Worm (Caenorhabditis elegans) whole organism, late embryonic: Measurements from ENCODE around the gene F56F11.4.
"Not testable (repeated sequence)": the region's sequence is repeated elsewhere in the genome, so short reads cannot be mapped to it uniquely, and the experiment has no call there.

ENCODE experiments used
- T23F11.4 ChIP-seq: fragments of 200-800 bp; sonication (Bioruptor generic); optimal IDR thresholded peaks from 2 replicates; lab custom pipeline; 2018; ENCODE audit warnings: mild to moderate bottlenecking, missing genetic modification characterization, missing compliant biosample characterization
- ama-1 ChIP-seq: fragments of 150-350 bp; optimal IDR thresholded peaks from 2 replicates; lab custom pipeline; 2014
- ceh-14 ChIP-seq: sonication (generic microtip); optimal IDR thresholded peaks from 2 replicates; lab custom pipeline; 2016; ENCODE audit warnings: missing genotype, missing genetic modification characterization, missing compliant biosample characterization
- ceh-22 ChIP-seq: sonication (generic microtip); optimal IDR thresholded peaks from 2 replicates; lab custom pipeline; 2017; ENCODE audit warnings: missing biosample characterization, missing genetic modification characterization
- ceh-30 ChIP-seq: fragments of 150-350 bp; optimal IDR thresholded peaks from 2 replicates; lab custom pipeline; 2014; ENCODE audit warnings: missing biosample characterization, missing genetic modification characterization
- ceh-31 ChIP-seq: sonication (generic microtip); optimal IDR thresholded peaks from 2 replicates; lab custom pipeline; 2016; ENCODE audit warnings: missing genetic modification characterization, missing compliant biosample characterization
- ceh-34 ChIP-seq: sonication (generic microtip); optimal IDR thresholded peaks from 2 replicates; lab custom pipeline; 2016; ENCODE audit warnings: mild to moderate bottlenecking, missing genetic modification characterization, missing compliant biosample characterization
- ceh-45 ChIP-seq: fragments of 200-800 bp; sonication (Bioruptor generic); IDR thresholded peaks from 2 replicates; pipeline ENCODE4 v1.3.6; 2022; ENCODE audit warnings: missing genetic modification reagents, missing genetic modification characterization, missing compliant biosample characterization
- ceh-48 ChIP-seq: sonication (generic microtip); optimal IDR thresholded peaks from 2 replicates; lab custom pipeline; 2016; ENCODE audit warnings: missing genetic modification characterization, inconsistent platforms, missing compliant biosample characterization
- ceh-9 ChIP-seq: sonication (generic microtip); optimal IDR thresholded peaks from 2 replicates; lab custom pipeline; 2016; ENCODE audit warnings: mild to moderate bottlenecking, missing genetic modification characterization, inconsistent platforms, missing compliant biosample characterization
- che-1 ChIP-seq: sonication (generic microtip); optimal IDR thresholded peaks from 2 replicates; lab custom pipeline; 2016; ENCODE audit warnings: mild to moderate bottlenecking, missing genetic modification characterization, missing compliant biosample characterization
- dmd-4 ChIP-seq: sonication (generic microtip); optimal IDR thresholded peaks from 2 replicates; lab custom pipeline; 2016; ENCODE audit warnings: borderline replicate concordance, missing genetic modification characterization, missing compliant biosample characterization
- elt-2 ChIP-seq: sonication (generic microtip); optimal IDR thresholded peaks from 2 replicates; lab custom pipeline; 2016; ENCODE audit warnings: missing genetic modification reagents, missing genetic modification characterization, missing compliant biosample characterization
- fax-1 ChIP-seq: sonication (generic microtip); optimal IDR thresholded peaks from 2 replicates; lab custom pipeline; 2016; ENCODE audit warnings: missing genotype, missing genetic modification characterization, missing compliant biosample characterization
- hlh-13 ChIP-seq: fragments of 200-800 bp; sonication (Bioruptor generic); optimal IDR thresholded peaks from 2 replicates; lab custom pipeline; 2018; ENCODE audit warnings: mild to moderate bottlenecking, missing genetic modification characterization, missing compliant biosample characterization
- hlh-6 ChIP-seq: sonication (generic microtip); optimal IDR thresholded peaks from 2 replicates; lab custom pipeline; 2016; ENCODE audit warnings: missing genotype, missing genetic modification characterization, missing compliant biosample characterization
- madf-2 ChIP-seq: sonication (generic microtip); optimal IDR thresholded peaks from 2 replicates; lab custom pipeline; 2017; ENCODE audit warnings: missing genetic modification characterization, missing compliant biosample characterization
- mec-3 ChIP-seq: sonication (generic microtip); optimal IDR thresholded peaks from 2 replicates; lab custom pipeline; 2016; ENCODE audit warnings: borderline replicate concordance, missing genetic modification characterization, missing compliant biosample characterization
- nhr-232 ChIP-seq: sonication (generic microtip); optimal IDR thresholded peaks from 2 replicates; lab custom pipeline; 2016; ENCODE audit warnings: missing genetic modification characterization, missing compliant biosample characterization
- odd-2 ChIP-seq: sonication (generic microtip); optimal IDR thresholded peaks from 2 replicates; lab custom pipeline; 2017; ENCODE audit warnings: antibody characterized with exemption, mild to moderate bottlenecking, missing genetic modification characterization, missing compliant biosample characterization
- pat-9 ChIP-seq: fragments of 200-800 bp; sonication (Bioruptor generic); optimal IDR thresholded peaks from 2 replicates; lab custom pipeline; 2018; ENCODE audit warnings: mild to moderate bottlenecking, missing genetic modification characterization, moderate library complexity, missing compliant biosample characterization
- pax-1 ChIP-seq: fragments of 150-350 bp; optimal IDR thresholded peaks from 2 replicates; lab custom pipeline; 2014; ENCODE audit warnings: missing biosample characterization, missing genetic modification characterization
- pha-2 ChIP-seq: sonication (generic microtip); optimal IDR thresholded peaks from 2 replicates; lab custom pipeline; 2017; ENCODE audit warnings: mild to moderate bottlenecking, missing genetic modification characterization, missing compliant biosample characterization
- sdc-2 ChIP-seq: sonication (generic microtip); optimal IDR thresholded peaks from 2 replicates; lab custom pipeline; 2016; ENCODE audit warnings: missing genotype, missing genetic modification characterization, missing compliant biosample characterization
- sox-2 ChIP-seq: fragments of 200-800 bp; sonication (Bioruptor generic); IDR thresholded peaks from 2 replicates; pipeline ENCODE4 v1.3.6; 2022; ENCODE audit warnings: missing genetic modification reagents, missing genetic modification characterization, missing compliant biosample characterization
- tbx-2 ChIP-seq: sonication (generic microtip); optimal IDR thresholded peaks from 2 replicates; lab custom pipeline; 2016; ENCODE audit warnings: missing genetic modification characterization, missing compliant biosample characterization
- unc-42 ChIP-seq: sonication (generic microtip); optimal IDR thresholded peaks from 2 replicates; lab custom pipeline; 2016; ENCODE audit warnings: missing genotype, missing genetic modification characterization, missing compliant biosample characterization
- unc-55 ChIP-seq: sonication (generic microtip); optimal IDR thresholded peaks from 2 replicates; lab custom pipeline; 2017; ENCODE audit warnings: missing biosample characterization, missing genetic modification reagents, missing genetic modification characterization
- ztf-16 ChIP-seq: sonication (generic microtip); optimal IDR thresholded peaks from 2 replicates; lab custom pipeline; 2017; ENCODE audit warnings: missing genetic modification characterization, missing compliant biosample characterization

Gene F56F11.4

ce11 chrIII:2881989-2882388 lies 26.0 kb downstream of the F56F11.4 start, which contains the start of gene F56F11.2:
Gene F56F11.2 (plus strand): TSS chrIII:2882289.
- not testable (repeated sequence) for TF ChIP-seq ceh-31; ama-1 (lab: Kevin White, UChicago); nhr-232

ce11 chrIII:2891443-2891842 lies 35.4 kb downstream of the F56F11.4 start, which contains the start of gene F56F11.1:
Gene F56F11.1 (plus strand): TSS chrIII:2891743.
- TF ChIP-seq ztf-16 (tag; lab: Kevin White, UChicago) (no peak), ceh-48 (tag; lab: Kevin White, UChicago) (no peak), ceh-14 (tag; lab: Kevin White, UChicago) (no peak), fax-1 (no peak), ceh-30 (tag; lab: Kevin White, UChicago) (no peak), ceh-22 (tag; lab: Kevin White, UChicago) (no peak), ceh-34 (tag; lab: Kevin White, UChicago) (no peak), ceh-9 (tag; lab: Kevin White, UChicago) (no peak), elt-2 (tag; lab: Kevin White, UChicago) (no peak), nhr-232 (no peak), ceh-31 (no peak), madf-2 (tag; lab: Kevin White, UChicago) (no peak), sox-2 (GFP tag; lab: Robert Waterston, UW) (no peak), ceh-45 (GFP tag; lab: Robert Waterston, UW) (no peak), dmd-4 (tag; lab: Kevin White, UChicago) (no peak), unc-55 (GFP tag; lab: Kevin White, UChicago) (no peak), T23F11.4 (no peak), hlh-13 (GFP tag; lab: Kevin White, UChicago) (no peak), che-1 (tag; lab: Kevin White, UChicago) (no peak)

ce11 chrIII:2899705-2900104 lies 43.7 kb downstream of the F56F11.4 start:
- TF ChIP-seq ceh-9 (tag; lab: Kevin White, UChicago) (no peak), sdc-2 (tag; lab: Kevin White, UChicago) (peak; percentile 16)

ce11 chrIII:2901117-2901516 lies 45.1 kb downstream of the F56F11.4 start, which contains the start of gene idpa-1:
Gene idpa-1 (minus strand): TSS chrIII:2901217.
- TF ChIP-seq hlh-6: no peak
- peak; percentile 8 for TF ChIP-seq unc-55 (GFP tag; lab: Kevin White, UChicago)

- no peak for TF ChIP-seq pax-1 (tag; lab: Kevin White, UChicago)
These were observed 48.1 kb downstream of the F56F11.4 start for ce11 chrIII:2904164-2904563.

ce11 chrIII:2907819-2908218 lies 51.8 kb downstream of the F56F11.4 start:
- TF ChIP-seq pha-2 (tag; lab: Kevin White, UChicago): no peak
- TF ChIP-seq odd-2: no peak
- no peak for TF ChIP-seq mec-3 (tag; lab: Kevin White, UChicago)
- TF ChIP-seq fax-1: no peak
- TF ChIP-seq tbx-2 (tag; lab: Kevin White, UChicago): no peak
- TF ChIP-seq unc-42: peak; percentile 60
- TF ChIP-seq madf-2 (tag; lab: Kevin White, UChicago): no peak
- TF ChIP-seq, all 69 proteins: peak for 1

- peak; percentile 53 for TF ChIP-seq unc-55 (GFP tag; lab: Kevin White, UChicago)
- no peak for TF ChIP-seq pat-9
These were observed 52.8 kb downstream of the F56F11.4 start for ce11 chrIII:2908859-2909258.
